Worm (Caenorhabditis elegans) whole organism, late embryonic: Measurements from ENCODE around the gene kin-16.

Source experiments
- C08G9.2 ChIP-seq: sonication (generic microtip); optimal IDR thresholded peaks from 2 replicates; lab custom pipeline; 2016; ENCODE audit warnings: mild to moderate bottlenecking, missing genetic modification characterization, moderate library complexity, missing compliant biosample characterization
- C38D4.7 ChIP-seq: fragments of 200-800 bp; sonication (Bioruptor generic); optimal IDR thresholded peaks from 2 replicates; lab custom pipeline; 2018; ENCODE audit warnings: mild to moderate bottlenecking, missing genetic modification characterization, moderate library complexity, missing compliant biosample characterization
- F13H6.1 ChIP-seq: sonication (generic microtip); optimal IDR thresholded peaks from 2 replicates; lab custom pipeline; 2016; ENCODE audit warnings: missing genetic modification characterization, missing compliant biosample characterization
- K02D7.2 ChIP-seq: sonication (generic microtip); optimal IDR thresholded peaks from 2 replicates; lab custom pipeline; 2017; ENCODE audit warnings: mild to moderate bottlenecking, missing genetic modification characterization, missing compliant biosample characterization
- T23F11.4 ChIP-seq: fragments of 200-800 bp; sonication (Bioruptor generic); optimal IDR thresholded peaks from 2 replicates; lab custom pipeline; 2018; ENCODE audit warnings: mild to moderate bottlenecking, missing genetic modification characterization, missing compliant biosample characterization
- ahr-1 ChIP-seq: sonication (generic microtip); optimal IDR thresholded peaks from 2 replicates; lab custom pipeline; 2016; ENCODE audit warnings: missing genetic modification characterization, missing compliant biosample characterization
- ama-1 ChIP-seq: fragments of 150-350 bp; optimal IDR thresholded peaks from 2 replicates; lab custom pipeline; 2014
- ceh-14 ChIP-seq: sonication (generic microtip); optimal IDR thresholded peaks from 2 replicates; lab custom pipeline; 2016; ENCODE audit warnings: missing genotype, missing genetic modification characterization, missing compliant biosample characterization
- ceh-18 ChIP-seq: sonication (generic microtip); optimal IDR thresholded peaks from 2 replicates; lab custom pipeline; 2016; ENCODE audit warnings: missing genetic modification characterization, missing compliant biosample characterization
- ceh-22 ChIP-seq: sonication (generic microtip); optimal IDR thresholded peaks from 2 replicates; lab custom pipeline; 2017; ENCODE audit warnings: missing biosample characterization, missing genetic modification characterization
- ceh-24 ChIP-seq: sonication (generic microtip); optimal IDR thresholded peaks from 2 replicates; lab custom pipeline; 2016; ENCODE audit warnings: mild to moderate bottlenecking, missing genetic modification characterization, missing compliant biosample characterization
- ceh-30 ChIP-seq: fragments of 150-350 bp; optimal IDR thresholded peaks from 2 replicates; lab custom pipeline; 2014; ENCODE audit warnings: missing biosample characterization, missing genetic modification characterization
- ceh-34 ChIP-seq: sonication (generic microtip); optimal IDR thresholded peaks from 2 replicates; lab custom pipeline; 2016; ENCODE audit warnings: mild to moderate bottlenecking, missing genetic modification characterization, missing compliant biosample characterization
- ceh-48 ChIP-seq: sonication (generic microtip); optimal IDR thresholded peaks from 2 replicates; lab custom pipeline; 2016; ENCODE audit warnings: missing genetic modification characterization, inconsistent platforms, missing compliant biosample characterization
- ceh-6 ChIP-seq: fragments of 200-800 bp; sonication (Bioruptor generic); optimal IDR thresholded peaks from 2 replicates; lab custom pipeline; 2018; ENCODE audit warnings: mild to moderate bottlenecking, missing genetic modification characterization, missing compliant biosample characterization
- che-1 ChIP-seq: sonication (generic microtip); optimal IDR thresholded peaks from 2 replicates; lab custom pipeline; 2016; ENCODE audit warnings: mild to moderate bottlenecking, missing genetic modification characterization, missing compliant biosample characterization
- dmd-4 ChIP-seq: sonication (generic microtip); optimal IDR thresholded peaks from 2 replicates; lab custom pipeline; 2016; ENCODE audit warnings: borderline replicate concordance, missing genetic modification characterization, missing compliant biosample characterization
- elt-2 ChIP-seq: sonication (generic microtip); optimal IDR thresholded peaks from 2 replicates; lab custom pipeline; 2016; ENCODE audit warnings: missing genetic modification reagents, missing genetic modification characterization, missing compliant biosample characterization
- elt-4 ChIP-seq: sonication (generic microtip); optimal IDR thresholded peaks from 2 replicates; lab custom pipeline; 2016; ENCODE audit warnings: missing genetic modification characterization, missing compliant biosample characterization
- eyg-1 ChIP-seq: sonication (generic microtip); optimal IDR thresholded peaks from 2 replicates; lab custom pipeline; 2016; ENCODE audit warnings: missing genotype, missing genetic modification characterization, missing compliant biosample characterization
- fax-1 ChIP-seq: sonication (generic microtip); optimal IDR thresholded peaks from 2 replicates; lab custom pipeline; 2016; ENCODE audit warnings: missing genotype, missing genetic modification characterization, missing compliant biosample characterization
- fkh-10 ChIP-seq: fragments of 150-350 bp; optimal IDR thresholded peaks from 2 replicates; lab custom pipeline; 2014; ENCODE audit warnings: missing biosample characterization, missing genetic modification reagents, missing genetic modification characterization
- hlh-6 ChIP-seq: sonication (generic microtip); optimal IDR thresholded peaks from 2 replicates; lab custom pipeline; 2016; ENCODE audit warnings: missing genotype, missing genetic modification characterization, missing compliant biosample characterization
- lin-11 ChIP-seq: fragments of 200-800 bp; sonication (Bioruptor generic); optimal IDR thresholded peaks from 2 replicates; lab custom pipeline; 2018; ENCODE audit warnings: mild to moderate bottlenecking, missing genetic modification characterization, missing compliant biosample characterization
- pag-3 ChIP-seq: sonication (generic microtip); optimal IDR thresholded peaks from 2 replicates; lab custom pipeline; 2016; ENCODE audit warnings: missing compliant biosample characterization, missing genetic modification characterization, borderline replicate concordance
- pat-9 ChIP-seq: fragments of 200-800 bp; sonication (Bioruptor generic); optimal IDR thresholded peaks from 2 replicates; lab custom pipeline; 2018; ENCODE audit warnings: mild to moderate bottlenecking, missing genetic modification characterization, moderate library complexity, missing compliant biosample characterization
- pax-1 ChIP-seq: fragments of 150-350 bp; optimal IDR thresholded peaks from 2 replicates; lab custom pipeline; 2014; ENCODE audit warnings: missing biosample characterization, missing genetic modification characterization
- pqm-1 ChIP-seq: sonication (generic microtip); optimal IDR thresholded peaks from 2 replicates; lab custom pipeline; 2016; ENCODE audit warnings: missing genetic modification characterization, missing compliant biosample characterization
- ref-2 ChIP-seq: sonication (generic microtip); optimal IDR thresholded peaks from 2 replicates; lab custom pipeline; 2016; ENCODE audit warnings: missing genetic modification characterization, missing compliant biosample characterization
- rnt-1 ChIP-seq: sonication (generic microtip); optimal IDR thresholded peaks from 2 replicates; lab custom pipeline; 2016; ENCODE audit warnings: missing genetic modification characterization, missing compliant biosample characterization
- sdc-2 ChIP-seq: sonication (generic microtip); optimal IDR thresholded peaks from 2 replicates; lab custom pipeline; 2016; ENCODE audit warnings: missing genotype, missing genetic modification characterization, missing compliant biosample characterization
- sox-2 ChIP-seq: fragments of 200-800 bp; sonication (Bioruptor generic); IDR thresholded peaks from 2 replicates; pipeline ENCODE4 v1.3.6; 2022; ENCODE audit warnings: missing genetic modification reagents, missing genetic modification characterization, missing compliant biosample characterization
- syd-9 ChIP-seq: sonication (generic microtip); optimal IDR thresholded peaks from 2 replicates; lab custom pipeline; 2016; ENCODE audit warnings: mild to moderate bottlenecking, missing genetic modification characterization, moderate library complexity, missing compliant biosample characterization
- tbx-2 ChIP-seq: sonication (generic microtip); optimal IDR thresholded peaks from 2 replicates; lab custom pipeline; 2016; ENCODE audit warnings: missing genetic modification characterization, missing compliant biosample characterization
- tbx-7 ChIP-seq: sonication (generic microtip); optimal IDR thresholded peaks from 2 replicates; lab custom pipeline; 2016; ENCODE audit warnings: missing genotype, missing genetic modification characterization, missing compliant biosample characterization
- ttx-3 ChIP-seq: sonication (generic microtip); optimal IDR thresholded peaks from 2 replicates; lab custom pipeline; 2016; ENCODE audit warnings: missing genetic modification reagents, missing genetic modification characterization, missing compliant biosample characterization
- unc-86 ChIP-seq: sonication (generic microtip); optimal IDR thresholded peaks from 2 replicates; lab custom pipeline; 2016; ENCODE audit warnings: missing genetic modification characterization, missing compliant biosample characterization
- ztf-16 ChIP-seq: sonication (generic microtip); optimal IDR thresholded peaks from 2 replicates; lab custom pipeline; 2017; ENCODE audit warnings: missing genetic modification characterization, missing compliant biosample characterization

The kin-16 gene

ce11 chrII:9411497-9411896, 24.4 kb downstream of the kin-16 start, which contains the start of gene M176.9:
M176.9 (minus strand) TSS chrII:9411597.
- TF ChIP-seq fkh-10 (GFP tag; lab: Kevin White, UChicago) = no peak
- no peak for TF ChIP-seq ceh-34
- no peak for TF ChIP-seq syd-9
- TF ChIP-seq pax-1 (tag; lab: Kevin White, UChicago) = no peak
- no peak for TF ChIP-seq fax-1
- no peak for TF ChIP-seq unc-86 (tag; lab: Kevin White, UChicago)
- TF ChIP-seq K02D7.2 (tag; lab: Kevin White, UChicago) = no peak
- TF ChIP-seq C08G9.2 (tag; lab: Kevin White, UChicago) = no peak
- no peak for TF ChIP-seq eyg-1
- TF ChIP-seq hlh-6 (tag; lab: Kevin White, UChicago) = no peak
- TF ChIP-seq sdc-2 (tag; lab: Kevin White, UChicago) = no peak
- TF ChIP-seq ceh-30 (tag; lab: Kevin White, UChicago) = no peak
- TF ChIP-seq ceh-14 (tag; lab: Kevin White, UChicago) = no peak
- no peak for TF ChIP-seq sox-2 (GFP tag; lab: Robert Waterston, UW)
- TF ChIP-seq pqm-1 (tag; lab: Kevin White, UChicago) = no peak

ce11 chrII:9407469-9407868, 28.4 kb downstream of the kin-16 start, which contains the start of gene arrd-2:
arrd-2 (plus strand) TSS chrII:9407769.
- TF ChIP-seq ceh-34 (no peak), K02D7.2 (tag; lab: Kevin White, UChicago) (no peak), F13H6.1 (no peak), T23F11.4 (no peak), ceh-24 (no peak), unc-86 (tag; lab: Kevin White, UChicago) (no peak), pat-9 (tag; lab: Kevin White, UChicago) (no peak), rnt-1 (tag; lab: Kevin White, UChicago) (no peak), eyg-1 (no peak), elt-2 (no peak), ama-1 (no peak)

ce11 chrII:9407020-9407419, 28.9 kb downstream of the kin-16 start, which contains the start of gene mpz-6:
mpz-6 (minus strand) TSS chrII:9407120.
- TF ChIP-seq ceh-24 (no peak), ttx-3 (tag; lab: Kevin White, UChicago) (no peak), pag-3 (tag; lab: Kevin White, UChicago) (no peak), dmd-4 (tag; lab: Kevin White, UChicago) (no peak), ceh-22 (tag; lab: Kevin White, UChicago) (no peak), tbx-7 (tag; lab: Kevin White, UChicago) (no peak), unc-86 (tag; lab: Kevin White, UChicago) (no peak), ref-2 (tag; lab: Kevin White, UChicago) (no peak), lin-11 (tag; lab: Kevin White, UChicago) (no peak), elt-4 (tag; lab: Kevin White, UChicago) (no peak), ahr-1 (no peak), ceh-18 (tag; lab: Kevin White, UChicago) (no peak), che-1 (tag; lab: Kevin White, UChicago) (no peak), ztf-16 (tag; lab: Kevin White, UChicago) (no peak), ceh-6 (GFP tag; lab: Kevin White, UChicago) (no peak), tbx-2 (tag; lab: Kevin White, UChicago) (no peak), ceh-48 (tag; lab: Kevin White, UChicago) (no peak)

- TF ChIP-seq ceh-14 (tag; lab: Kevin White, UChicago) (no peak), pax-1 (tag; lab: Kevin White, UChicago) (no peak), sox-2 (GFP tag; lab: Robert Waterston, UW) (no peak), C38D4.7 (GFP tag; lab: Kevin White, UChicago) (no peak)
Measured at ce11 chrII:9403846-9404245, 32.1 kb downstream of the kin-16 start, which contains the start of gene Y51B9A.5. Y51B9A.5 (plus strand) TSS chrII:9404146.
